Fruit fly (Drosophila melanogaster) whole organism, wandering third instar larva: ENCODE data around the gene CG6470.

Experiments used
- Abd-B ChIP-seq: fragments of >200 bp; optimal IDR thresholded peaks from 2 replicates; lab custom pipeline; 2017; ENCODE audit warnings: missing biosample characterization, missing genetic modification characterization
- CG9705 ChIP-seq: fragments of 200-800 bp; sonication (Bioruptor generic); optimal IDR thresholded peaks from 2 replicates; lab custom pipeline; 2018; ENCODE audit warnings: missing biosample characterization, mild to moderate bottlenecking, missing genetic modification characterization
- CrebA ChIP-seq: fragments of 200-800 bp; sonication (Bioruptor generic); optimal IDR thresholded peaks from 2 replicates; lab custom pipeline; 2016; ENCODE audit warnings: missing biosample characterization, mild to moderate bottlenecking, missing genetic modification characterization, borderline replicate concordance
- Dfd ChIP-seq: fragments of >200 bp; optimal IDR thresholded peaks from 2 replicates; lab custom pipeline; 2017; ENCODE audit warnings: missing biosample characterization, missing genetic modification characterization
- Dif ChIP-seq: fragments of 200-275, 200-300 bp; sonication (Bioruptor generic); optimal IDR thresholded peaks from 2 replicates; lab custom pipeline; 2018; ENCODE audit warnings: missing biosample characterization, missing genetic modification characterization; ENCODE audit not compliant: partially characterized antibody
- GATAd ChIP-seq: sonication (Bioruptor generic); optimal IDR thresholded peaks from 2 replicates; lab custom pipeline; 2016; ENCODE audit warnings: missing biosample characterization, missing genetic modification characterization
- Hnf4 ChIP-seq: fragments of 200-800 bp; sonication (Bioruptor generic); optimal IDR thresholded peaks from 2 replicates; lab custom pipeline; 2016; ENCODE audit warnings: missing biosample characterization, mild to moderate bottlenecking, missing genetic modification characterization
- Jra ChIP-seq: sonication (Bioruptor generic); optimal IDR thresholded peaks from 2 replicates; lab custom pipeline; 2016; ENCODE audit warnings: missing biosample characterization, missing genetic modification characterization
- Myc ChIP-seq: fragments of >200 bp; optimal IDR thresholded peaks from 2 replicates; lab custom pipeline; 2017
- N ChIP-seq: fragments of >200 bp; optimal IDR thresholded peaks from 2 replicates; lab custom pipeline; 2018; ENCODE audit warnings: missing biosample characterization, missing external identifiers, missing genetic modification characterization
- OdsH ChIP-seq: fragments of 200-800 bp; sonication (Bioruptor generic); optimal IDR thresholded peaks from 2 replicates; lab custom pipeline; 2016; ENCODE audit warnings: missing biosample characterization, mild to moderate bottlenecking, missing genetic modification characterization
- Rel ChIP-seq, 2 experiments: fragments of 200-800 bp; sonication (Bioruptor generic) in 1 of 2; optimal IDR thresholded peaks; 2 replicates in 1 of 2; 3 replicates in 1 of 2; lab custom pipeline; 2016 to 2019; ENCODE audit warnings: mild to moderate bottlenecking in 2 of 2, missing biosample characterization in 2 of 2, missing genetic modification characterization in 2 of 2, moderate library complexity in 1 of 2
- Sp1 ChIP-seq: fragments of 200-800 bp; sonication (Bioruptor generic); optimal IDR thresholded peaks from 3 replicates; lab custom pipeline; 2019; ENCODE audit warnings: missing biosample characterization, mild to moderate bottlenecking, missing genetic modification characterization, moderate library complexity
- Vsx2 ChIP-seq: fragments of 200-300, 225-300 bp; sonication (Bioruptor generic); optimal IDR thresholded peaks from 2 replicates; lab custom pipeline; 2018; ENCODE audit warnings: missing biosample characterization, missing genetic modification characterization; ENCODE audit not compliant: partially characterized antibody
- br ChIP-seq: fragments of 200-800 bp; sonication (Bioruptor generic); optimal IDR thresholded peaks from 2 replicates; lab custom pipeline; 2016; ENCODE audit warnings: missing biosample characterization, missing genetic modification characterization
- dmrt93B ChIP-seq: fragments of 200-800 bp; sonication (Bioruptor generic); optimal IDR thresholded peaks from 2 replicates; lab custom pipeline; 2018; ENCODE audit warnings: missing biosample characterization, mild to moderate bottlenecking, missing genetic modification characterization
- dsf ChIP-seq: sonication (Bioruptor generic); optimal IDR thresholded peaks from 2 replicates; lab custom pipeline; 2016; ENCODE audit warnings: missing biosample characterization, missing genetic modification characterization, borderline replicate concordance
- ey ChIP-seq: fragments of 200-800 bp; sonication (Bioruptor generic); optimal IDR thresholded peaks from 2 replicates; lab custom pipeline; 2016; ENCODE audit warnings: missing biosample characterization, missing genetic modification characterization
- foxo ChIP-seq, 2 experiments: fragments of 200-800 bp; sonication (Bioruptor generic); optimal IDR thresholded peaks; 2 replicates in 1 of 2; 3 replicates in 1 of 2; lab custom pipeline; 2016 to 2017; ENCODE audit warnings: missing biosample characterization in 2 of 2, missing genetic modification characterization in 2 of 2
- fru ChIP-seq: fragments of 200-800 bp; sonication (Bioruptor generic); optimal IDR thresholded peaks from 3 replicates; lab custom pipeline; 2016; ENCODE audit warnings: missing biosample characterization, mild to moderate bottlenecking, missing genetic modification characterization
- jim ChIP-seq: fragments of 175-275, 200-325 bp; sonication (Bioruptor generic); optimal IDR thresholded peaks from 2 replicates; lab custom pipeline; 2016; ENCODE audit warnings: missing biosample characterization, mild to moderate bottlenecking, missing genetic modification characterization
- lola ChIP-seq: fragments of >200 bp; optimal IDR thresholded peaks from 2 replicates; lab custom pipeline; 2017; ENCODE audit warnings: missing biosample characterization, missing genetic modification characterization
- pan ChIP-seq: fragments of >200 bp; optimal IDR thresholded peaks from 2 replicates; lab custom pipeline; 2017
- psq ChIP-seq: fragments of 200-800 bp; sonication (Bioruptor generic); optimal IDR thresholded peaks from 3 replicates; lab custom pipeline; 2017; ENCODE audit warnings: missing biosample characterization, mild to moderate bottlenecking, missing genetic modification characterization, moderate library complexity
- rgr ChIP-seq: fragments of 200-800 bp; sonication (Bioruptor generic); optimal IDR thresholded peaks from 3 replicates; lab custom pipeline; 2016; ENCODE audit warnings: missing biosample characterization, mild to moderate bottlenecking, missing genetic modification characterization
- sage ChIP-seq: fragments of 200-800 bp; sonication (Bioruptor generic); optimal IDR thresholded peaks from 2 replicates; lab custom pipeline; 2016; ENCODE audit warnings: missing biosample characterization, mild to moderate bottlenecking, missing genetic modification characterization
- sv ChIP-seq: fragments of 200-800 bp; sonication (Bioruptor generic); optimal IDR thresholded peaks from 3 replicates; lab custom pipeline; 2016; ENCODE audit warnings: missing biosample characterization, missing genetic modification characterization
- usp ChIP-seq: fragments of >200 bp; optimal IDR thresholded peaks from 2 replicates; lab custom pipeline; 2017; ENCODE audit warnings: missing biosample characterization, missing genetic modification characterization
- woc ChIP-seq: sonication (Bioruptor generic); optimal IDR thresholded peaks from 2 replicates; lab custom pipeline; 2016; ENCODE audit warnings: missing biosample characterization, mild to moderate bottlenecking, missing genetic modification characterization

The CG6470 gene

dm6 chrX:18524594-18525266 is 10.1 kb upstream of the CG6470 start (continued):
- no peak for TF ChIP-seq sage
- TF ChIP-seq foxo (GFP tag; optimal IDR thresholded peaks at IDR 0.05; lab: Kevin White, UChicago) = peak in 1 of 2 experiments; percentile 45
- no peak for TF ChIP-seq Myc
- no peak for TF ChIP-seq dsf (GFP tag; lab: Kevin White, UChicago)
- no peak for TF ChIP-seq Vsx2
- no peak for TF ChIP-seq CG9705 (GFP tag; lab: Kevin White, UChicago)

- TF ChIP-seq foxo (GFP tag; optimal IDR thresholded peaks at IDR 0.05; lab: Kevin White, UChicago) = no peak
- no peak for TF ChIP-seq woc
- TF ChIP-seq br (GFP tag; lab: Kevin White, UChicago) = no peak
- no peak for TF ChIP-seq jim
- TF ChIP-seq GATAd (GFP tag; lab: Kevin White, UChicago) = no peak
- TF ChIP-seq Myc = no peak
- TF ChIP-seq Dfd (GFP tag; lab: Kevin White, UChicago) = no peak
- no peak for TF ChIP-seq CG9705 (GFP tag; lab: Kevin White, UChicago)
- no peak for TF ChIP-seq usp (GFP tag; lab: Kevin White, UChicago)
- no peak for TF ChIP-seq Hnf4 (GFP tag; lab: Kevin White, UChicago)
- TF ChIP-seq dmrt93B (GFP tag; lab: Kevin White, UChicago) = no peak
- TF ChIP-seq N (GFP tag; lab: Kevin White, UChicago) = no peak
Observed at dm6 chrX:18523146-18523812, 8.6 kb upstream of the CG6470 start.

- TF ChIP-seq foxo (GFP tag; optimal IDR thresholded peaks at IDR 0.05; lab: Kevin White, UChicago) = peak in 1 of 2 experiments; percentile 2
- TF ChIP-seq dsf (GFP tag; lab: Kevin White, UChicago) = no peak
- peak; percentile 33 for TF ChIP-seq ey (GFP tag; lab: Kevin White, UChicago)
Observed at dm6 chrX:18522395-18523104, 7.9 kb upstream of the CG6470 start, which contains the start of gene CG6481. Gene CG6481 (minus strand): TSS chrX:18522445.

dm6 chrX:18520360-18520759 is 5.7 kb upstream of the CG6470 start:
- TF ChIP-seq pan (lab: Kevin White, UChicago) = no peak
- no peak for TF ChIP-seq OdsH
- TF ChIP-seq Vsx2 = no peak
- TF ChIP-seq N (GFP tag; lab: Kevin White, UChicago) = peak; percentile 59
- no peak for TF ChIP-seq Jra (GFP tag; lab: Kevin White, UChicago)
- peak; percentile 66 for TF ChIP-seq Myc
- no peak for TF ChIP-seq CrebA (GFP tag; lab: Kevin White, UChicago)
- no peak for TF ChIP-seq rgr
- no peak for TF ChIP-seq lola (GFP tag; lab: Kevin White, UChicago)
- no peak for TF ChIP-seq Rel (GFP tag; optimal IDR thresholded peaks at IDR 0.05; lab: Kevin White, UChicago)
- TF ChIP-seq Rel (tag; optimal IDR thresholded peaks at IDR 0.05; lab: Kevin White, UChicago) = no peak
- TF ChIP-seq foxo (GFP tag; optimal IDR thresholded peaks at IDR 0.05; lab: Kevin White, UChicago) = no peak
- no peak for TF ChIP-seq GATAd (GFP tag; lab: Kevin White, UChicago)
- no peak for TF ChIP-seq br (GFP tag; lab: Kevin White, UChicago)
- TF ChIP-seq Abd-B = no peak
- TF ChIP-seq psq (GFP tag; lab: Kevin White, UChicago) = no peak
- TF ChIP-seq Dif (GFP tag; lab: Kevin White, UChicago) = peak; percentile 32
- no peak for TF ChIP-seq sv (GFP tag; lab: Kevin White, UChicago)

- TF ChIP-seq dsf (GFP tag; lab: Kevin White, UChicago) (no peak), ey (GFP tag; lab: Kevin White, UChicago) (no peak), fru (no peak), Dfd (GFP tag; lab: Kevin White, UChicago) (no peak), usp (GFP tag; lab: Kevin White, UChicago) (no peak), Hnf4 (GFP tag; lab: Kevin White, UChicago) (no peak), Dif (GFP tag; lab: Kevin White, UChicago) (no peak), lola (GFP tag; lab: Kevin White, UChicago) (no peak), pan (lab: Kevin White, UChicago) (no peak), jim (no peak), sv (GFP tag; lab: Kevin White, UChicago) (no peak), Vsx2 (no peak), sage (no peak), Sp1 (GFP tag; lab: Kevin White, UChicago) (no peak)
Observed at dm6 chrX:18517415-18517814, 2.7 kb upstream of the CG6470 start.
